Worm (Caenorhabditis elegans) whole organism, early embryonic: ENCODE data around the gene ckk-1.

Experiments used
- B0310.2 ChIP-seq: sonication (generic microtip); optimal IDR thresholded peaks from 2 replicates; lab custom pipeline; 2016; ENCODE audit warnings: mild to moderate bottlenecking, missing genetic modification characterization, missing compliant biosample characterization
- F13C5.2 ChIP-seq: sonication (generic microtip); optimal IDR thresholded peaks from 2 replicates; lab custom pipeline; 2017; ENCODE audit warnings: mild to moderate bottlenecking, missing genetic modification characterization, inconsistent platforms, missing compliant biosample characterization
- aly-1 ChIP-seq: sonication (generic microtip); optimal IDR thresholded peaks from 2 replicates; lab custom pipeline; 2016; ENCODE audit warnings: missing genetic modification characterization, missing compliant biosample characterization
- ama-1 ChIP-seq: fragments of 150-350 bp; optimal IDR thresholded peaks from 2 replicates; lab custom pipeline; 2014
- ets-7 ChIP-seq: sonication (generic microtip); optimal IDR thresholded peaks from 2 replicates; lab custom pipeline; 2016; ENCODE audit warnings: missing genotype, missing genetic modification characterization, missing compliant biosample characterization
- flt-1 ChIP-seq: fragments of 200-800 bp; sonication (Bioruptor generic); IDR thresholded peaks from 2 replicates; pipeline ENCODE4 v1.3.6; 2022; ENCODE audit warnings: missing genetic modification characterization, missing compliant biosample characterization
- tra-4 ChIP-seq: sonication (generic microtip); optimal IDR thresholded peaks from 2 replicates; lab custom pipeline; 2017; ENCODE audit warnings: missing genetic modification characterization, missing compliant biosample characterization

- TF ChIP-seq ets-7 (tag; lab: Kevin White, UChicago) (no peak), aly-1 (no peak), ama-1 (lab: Kevin White, UChicago) (no peak), flt-1 (GFP tag; lab: Robert Waterston, UW) (no peak), B0310.2 (tag; lab: Kevin White, UChicago) (no peak), tra-4 (tag; lab: Kevin White, UChicago) (no peak), F13C5.2 (peak; percentile 8)
These were observed 14.0 kb upstream of the ckk-1 start for ce11 chrIII:5621236-5621635.
